Fruit fly (Drosophila melanogaster): ENCODE data around the gene CG11858.

dm6 chr3R:25265589-25266201 is 3.2 kb downstream of the CG11858 start, which contains the start of the genes GlnRS and RIOK2:
- TF ChIP-seq acj6 (GFP tag; optimal IDR thresholded peaks at IDR 0.05) (no peak), Lpt (GFP tag; optimal IDR thresholded peaks at IDR 0.05) (no peak), Smox (GFP tag; optimal IDR thresholded peaks at IDR 0.05) (no peak), CG16779 (tag; optimal IDR thresholded peaks at IDR 0.05) (no peak), Eip75B (GFP tag; optimal IDR thresholded peaks at IDR 0.05) (no peak), CG1621 (tag; optimal IDR thresholded peaks at IDR 0.05) (peak; percentile 33), topi (GFP tag; optimal IDR thresholded peaks at IDR 0.05) (no peak), Eip93F (GFP tag; optimal IDR thresholded peaks at IDR 0.05) (no peak), CG6276 (GFP tag; optimal IDR thresholded peaks at IDR 0.05) (no peak), Blimp-1 (GFP tag; optimal IDR thresholded peaks at IDR 0.05) (no peak), CG9139 (GFP tag; optimal IDR thresholded peaks at IDR 0.05) (no peak)
